Worm (Caenorhabditis elegans) whole organism, mixed stage, embryonic: ENCODE measurements around the gene F35E8.10.

Experiments
- bed-3 ChIP-seq: fragments of 200-800 bp; sonication (Bioruptor generic); optimal IDR thresholded peaks from 3 replicates; lab custom pipeline; 2018; ENCODE audit warnings: mild to moderate bottlenecking, missing genetic modification characterization, moderate library complexity, missing compliant biosample characterization
- blmp-1 ChIP-seq: fragments of 150-350 bp; optimal IDR thresholded peaks from 2 replicates; lab custom pipeline; 2014; ENCODE audit warnings: missing biosample characterization, missing genetic modification characterization
- ceh-39 ChIP-seq: fragments of 150-350 bp; optimal IDR thresholded peaks from 2 replicates; lab custom pipeline; 2014; ENCODE audit warnings: missing biosample characterization, missing genetic modification characterization
- ceh-83 ChIP-seq: fragments of 200-800 bp; sonication (Bioruptor generic); optimal IDR thresholded peaks from 2 replicates; lab custom pipeline; 2018; ENCODE audit warnings: mild to moderate bottlenecking, missing genetic modification characterization, missing compliant biosample characterization
- elt-3 ChIP-seq: fragments of 150-350 bp; optimal IDR thresholded peaks from 2 replicates; lab custom pipeline; 2014; ENCODE audit warnings: missing biosample characterization, missing genetic modification characterization
- lin-32 ChIP-seq: fragments of 200-800 bp; sonication (Bioruptor generic); optimal IDR thresholded peaks from 2 replicates; lab custom pipeline; 2018; ENCODE audit warnings: mild to moderate bottlenecking, missing genetic modification characterization, missing compliant biosample characterization
- mls-2 ChIP-seq: sonication (generic microtip); optimal IDR thresholded peaks from 2 replicates; lab custom pipeline; 2016; ENCODE audit warnings: mild to moderate bottlenecking, missing genetic modification characterization, moderate library complexity, missing compliant biosample characterization
- nhr-12 ChIP-seq: fragments of 150-350 bp; optimal IDR thresholded peaks from 2 replicates; lab custom pipeline; 2014; ENCODE audit warnings: missing biosample characterization, missing genetic modification characterization
- nhr-237 ChIP-seq: fragments of 150-350 bp; optimal IDR thresholded peaks from 2 replicates; lab custom pipeline; 2014; ENCODE audit warnings: missing biosample characterization, missing genetic modification characterization
- nhr-28 ChIP-seq: fragments of 150-350 bp; optimal IDR thresholded peaks from 2 replicates; lab custom pipeline; 2014; ENCODE audit warnings: missing biosample characterization, missing genetic modification characterization
- pha-4 ChIP-seq: fragments of 150-350 bp; optimal IDR thresholded peaks from 2 replicates; lab custom pipeline; 2018; ENCODE audit warnings: missing biosample characterization, missing genetic modification reagents, missing genetic modification characterization
- unc-39 ChIP-seq: fragments of 150-350 bp; optimal IDR thresholded peaks from 2 replicates; lab custom pipeline; 2014; ENCODE audit warnings: missing biosample characterization, missing genetic modification characterization

DNA sequence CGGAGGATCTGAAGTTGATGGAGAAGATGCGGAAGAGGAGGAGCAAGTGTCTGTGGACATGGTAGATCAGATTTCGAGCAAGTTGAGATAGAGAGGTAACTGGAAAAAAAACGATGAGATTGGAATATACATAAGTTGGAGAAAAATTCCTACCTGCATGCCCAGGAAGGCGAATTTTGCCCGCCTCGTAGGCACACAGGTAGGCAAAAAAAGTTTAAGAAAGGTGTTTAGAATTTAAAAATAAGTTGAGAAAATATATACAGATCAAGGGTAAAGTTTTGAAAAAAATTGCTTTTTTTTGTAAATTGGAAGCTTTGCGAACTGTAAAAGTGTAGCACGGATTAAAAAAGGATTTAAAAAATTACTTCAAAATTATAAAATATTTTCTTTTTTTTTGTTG is 40.7 kb downstream of the F35E8.10 start, which contains the start of gene nhr-84:
- TF ChIP-seq elt-3 (tag; lab: Kevin White, UChicago) (no peak), ceh-39 (tag; lab: Kevin White, UChicago) (no peak), mls-2 (no peak), pha-4 (tag; lab: Kevin White, UChicago) (no peak), nhr-12 (tag; lab: Kevin White, UChicago) (no peak), blmp-1 (tag; lab: Kevin White, UChicago) (no peak), unc-39 (tag; lab: Kevin White, UChicago) (no peak), nhr-28 (tag; lab: Kevin White, UChicago) (no peak), ceh-83 (GFP tag; lab: Kevin White, UChicago) (no peak), lin-32 (GFP tag; lab: Kevin White, UChicago) (no peak), bed-3 (GFP tag; lab: Kevin White, UChicago) (no peak), nhr-237 (no peak)
